4 fruit fly cellular contexts compared by ENCODE assay signal in genomic region chrX:13300835-13301502, dm6.
TF ChIP-seq lines count a peak whose summit lies in the region.

No protein-coding gene starts in this region.

- TF ChIP-seq CTCF in whole organism, embryonic (GFP tag; optimal IDR thresholded peaks at IDR 0.05; lab: Kevin White, UChicago): no peak

TF ChIP-seq in whole organism, adult, 20 proteins besides CTCF, POLR2A, EP300 and RAD21:
- TF ChIP-seq CG7045 (GFP tag; optimal IDR thresholded peaks at IDR 0.05; lab: Kevin White, UChicago) (no peak), pad (GFP tag; optimal IDR thresholded peaks at IDR 0.05; lab: Kevin White, UChicago) (no peak), Clk (GFP tag; optimal IDR thresholded peaks at IDR 0.05; lab: Kevin White, UChicago) (no peak), toe (GFP tag; optimal IDR thresholded peaks at IDR 0.05; lab: Kevin White, UChicago) (no peak), kay (GFP tag; lab: Kevin White, UChicago; ENCODE audit: borderline replicate concordance) (no peak), Hr96 (GFP tag; optimal IDR thresholded peaks at IDR 0.05; lab: Kevin White, UChicago) (no peak), CG11617 (GFP tag; optimal IDR thresholded peaks at IDR 0.05; lab: Kevin White, UChicago) (no peak), cnc (optimal IDR thresholded peaks at IDR 0.05; lab: Kevin White, UChicago) (no peak), CG12768 (GFP tag; optimal IDR thresholded peaks at IDR 0.05; lab: Kevin White, UChicago) (no peak), Mnt (GFP tag; optimal IDR thresholded peaks at IDR 0.05; lab: Kevin White, UChicago) (no peak), tj (GFP tag; optimal IDR thresholded peaks at IDR 0.05; lab: Kevin White, UChicago) (peak; percentile 22), CG33017 (tag; optimal IDR thresholded peaks at IDR 0.05; lab: Kevin White, UChicago) (no peak), CG7101 (tag; optimal IDR thresholded peaks at IDR 0.05; lab: Kevin White, UChicago) (no peak), CG5204 (GFP tag; optimal IDR thresholded peaks at IDR 0.05; lab: Kevin White, UChicago) (no peak), Crg-1 (GFP tag; optimal IDR thresholded peaks at IDR 0.05; lab: Kevin White, UChicago) (no peak), CG14711 (tag; optimal IDR thresholded peaks at IDR 0.05; lab: Kevin White, UChicago) (no peak), ovo (GFP tag; optimal IDR thresholded peaks at IDR 0.05; lab: Kevin White, UChicago) (peak; percentile 18)

TF ChIP-seq in whole organism, embryonic, 481 proteins besides CTCF, POLR2A, EP300 and RAD21:
- TF ChIP-seq CG12769 (tag; optimal IDR thresholded peaks at IDR 0.05; lab: Kevin White, UChicago) (peak; percentile 71), CG15269 (tag; optimal IDR thresholded peaks at IDR 0.05; lab: Kevin White, UChicago) (peak; percentile 56), Hr78 (GFP tag; optimal IDR thresholded peaks at IDR 0.05; lab: Kevin White, UChicago) (peak in 1 of 2 experiments; percentile 21), mirr (GFP tag; optimal IDR thresholded peaks at IDR 0.05; lab: Kevin White, UChicago) (peak; percentile 21), CG7372 (GFP tag; IDR thresholded peaks at IDR 0.05; lab: Robert Waterston, UW) (no peak), Rfx (GFP tag; IDR thresholded peaks at IDR 0.05; lab: Robert Waterston, UW) (peak; percentile 11; the same call in 1 of the 2 replicates), slbo (GFP tag; IDR thresholded peaks at IDR 0.05; lab: Robert Waterston, UW) (0 out of 2 replicates have a peak, but pooled peaks have one; percentile 30), H15 (GFP tag; IDR thresholded peaks at IDR 0.05; lab: Robert Waterston, UW) (no peak), vvl (GFP tag; IDR thresholded peaks at IDR 0.05; lab: Robert Waterston, UW) (0 out of 2 replicates have a peak, but pooled peaks have one; percentile 8), Sry-β (GFP tag; optimal IDR thresholded peaks at IDR 0.05; lab: Kevin White, UChicago) (peak; percentile 80), Trl (optimal IDR thresholded peaks at IDR 0.05; lab: Kevin White, UChicago) (peak in 1 of 2 experiments; percentile 62), Trl (GFP tag; optimal IDR thresholded peaks at IDR 0.05; lab: Kevin White, UChicago) (no peak), chinmo (GFP tag; IDR thresholded peaks at IDR 0.05; lab: Robert Waterston, UW; ENCODE audit: partially characterized antibody) (peak; percentile 98), cwo (GFP tag; optimal IDR thresholded peaks at IDR 0.05; lab: Kevin White, UChicago) (peak; percentile 19), row (GFP tag; IDR thresholded peaks at IDR 0.05; lab: Robert Waterston, UW) (peak; percentile 46; the same call in 1 of the 3 replicates), sd (tag; optimal IDR thresholded peaks at IDR 0.05; lab: Kevin White, UChicago) (peak; percentile 37), zen2 (GFP tag; IDR thresholded peaks at IDR 0.05; lab: Robert Waterston, UW; ENCODE audit: partially characterized antibody) (no peak), Mrtf (GFP tag; IDR thresholded peaks at IDR 0.05; lab: Robert Waterston, UW) (no peak), kni (GFP tag; optimal IDR thresholded peaks at IDR 0.05; lab: Kevin White, UChicago) (peak; percentile 35), Eip74EF (GFP tag; optimal IDR thresholded peaks at IDR 0.05; lab: Kevin White, UChicago) (peak in 1 of 2 experiments; percentile 9), CG4360 (GFP tag; IDR thresholded peaks at IDR 0.05; lab: Robert Waterston, UW) (0 out of 2 replicates have a peak, but pooled peaks have one; percentile 34), bab2 (GFP tag; optimal IDR thresholded peaks at IDR 0.05; lab: Kevin White, UChicago) (no peak), cg (GFP tag; optimal IDR thresholded peaks at IDR 0.05; lab: Kevin White, UChicago) (peak; percentile 69), CG13894 (tag; optimal IDR thresholded peaks at IDR 0.05; lab: Kevin White, UChicago) (peak; percentile 18)
TF ChIP-seq in whole organism, embryonic: peak in this region for 18.

TF ChIP-seq in whole organism, prepupa, 60 proteins besides CTCF, POLR2A, EP300 and RAD21:
- no peak for TF ChIP-seq Sox102F (GFP tag; optimal IDR thresholded peaks at IDR 0.05; lab: Kevin White, UChicago)
- TF ChIP-seq eg (GFP tag; IDR thresholded peaks at IDR 0.05; lab: Robert Waterston, UW): 0 out of 3 replicates have a peak, but pooled peaks have one; percentile 24
- peak; percentile 61 for TF ChIP-seq svp (GFP tag; lab: Kevin White, UChicago)
- TF ChIP-seq ss (GFP tag; optimal IDR thresholded peaks at IDR 0.05; lab: Kevin White, UChicago): peak in 1 of 2 experiments; percentile 19
- peak; percentile 50 for TF ChIP-seq Eip78C (GFP tag; lab: Kevin White, UChicago)

TF ChIP-seq in whole organism, wandering third instar larva, 38 proteins besides CTCF, POLR2A, EP300 and RAD21:
- TF ChIP-seq brk (GFP tag; optimal IDR thresholded peaks at IDR 0.05; lab: Kevin White, UChicago): no peak
- TF ChIP-seq pan (optimal IDR thresholded peaks at IDR 0.05; lab: Kevin White, UChicago): no peak
- peak; percentile 59 for TF ChIP-seq Myc (optimal IDR thresholded peaks at IDR 0.05; lab: Kevin White, UChicago)
- no peak for TF ChIP-seq OdsH (GFP tag; optimal IDR thresholded peaks at IDR 0.05; lab: Kevin White, UChicago)
- TF ChIP-seq woc (GFP tag; optimal IDR thresholded peaks at IDR 0.05; lab: Kevin White, UChicago): peak; percentile 30
- peak; percentile 17 for TF ChIP-seq Dif (GFP tag; optimal IDR thresholded peaks at IDR 0.05; lab: Kevin White, UChicago; ENCODE audit: partially characterized antibody)
TF ChIP-seq in whole organism, wandering third instar larva: peak in this region for 3.
